Worm (Caenorhabditis elegans): Measurements from ENCODE around the gene F42C5.5.

ce11 chrIV:7253271-7253670 lies 40.8 kb downstream of the F42C5.5 start:
- TF ChIP-seq ces-1 (GFP tag; optimal IDR thresholded peaks at IDR 0.05) (no peak), blmp-1 (tag; optimal IDR thresholded peaks at IDR 0.05) (no peak)
